Worm (Caenorhabditis elegans): ENCODE results near the gene unc-53.

unc-53 gene

ce11 chrII:11022023-11022422, 67.2 kb downstream of the unc-53 start, which contains the start of gene let-858:
Gene let-858, plus strand, starts transcription at chrII:11022370.
- TF ChIP-seq sptf-1 (tag; optimal IDR thresholded peaks at IDR 0.05), result no peak
- no peak for TF ChIP-seq mef-2 (tag; optimal IDR thresholded peaks at IDR 0.05)
- peak; percentile 41 for TF ChIP-seq lin-15B (tag; optimal IDR thresholded peaks at IDR 0.05)
- TF ChIP-seq ceh-90 (tag; optimal IDR thresholded peaks at IDR 0.05), result no peak
- peak; percentile 61 for TF ChIP-seq nhr-20 (tag; optimal IDR thresholded peaks at IDR 0.05)
- TF ChIP-seq zip-4 (GFP tag; optimal IDR thresholded peaks at IDR 0.05), result no peak
- peak; percentile 56 for TF ChIP-seq mep-1 (tag; optimal IDR thresholded peaks at IDR 0.05)
- no peak for TF ChIP-seq lir-3 (tag; optimal IDR thresholded peaks at IDR 0.05; ENCODE audit: poor library complexity)
- TF ChIP-seq irx-1 (tag; optimal IDR thresholded peaks at IDR 0.05), result peak; percentile 19
- TF ChIP-seq ets-5 (GFP tag; IDR thresholded peaks at IDR 0.05), result no peak
- TF ChIP-seq lin-35 (GFP tag; optimal IDR thresholded peaks at IDR 0.05), result peak; percentile 96 to 98
- peak; percentile 20 for TF ChIP-seq pax-3 (tag; optimal IDR thresholded peaks at IDR 0.05)
- TF ChIP-seq nhr-85 (tag), result peak; percentile 44
- TF ChIP-seq egl-13 (tag; optimal IDR thresholded peaks at IDR 0.05), result no peak
- no peak for TF ChIP-seq snpc-4 (tag; optimal IDR thresholded peaks at IDR 0.05)
- peak; percentile 71 for TF ChIP-seq nhr-71 (tag; optimal IDR thresholded peaks at IDR 0.05)
- TF ChIP-seq aly-2 (tag; optimal IDR thresholded peaks at IDR 0.05), result peak; percentile 36
- peak; percentile 67 for TF ChIP-seq nhr-90 (tag; optimal IDR thresholded peaks at IDR 0.05; ENCODE audit: poor library complexity)
- no peak for TF ChIP-seq fkh-4 (tag; optimal IDR thresholded peaks at IDR 0.05; ENCODE audit: borderline replicate concordance)
- TF ChIP-seq lin-14 (GFP tag; optimal IDR thresholded peaks at IDR 0.05), result peak; percentile 54
- no peak for TF ChIP-seq nhr-84 (tag; optimal IDR thresholded peaks at IDR 0.05)
- no peak for TF ChIP-seq nhr-76 (tag; optimal IDR thresholded peaks at IDR 0.05)
- TF ChIP-seq F16B12.6 (tag; optimal IDR thresholded peaks at IDR 0.05), result peak; percentile 27
- no peak for TF ChIP-seq efl-3 (GFP tag; optimal IDR thresholded peaks at IDR 0.05)
- TF ChIP-seq egl-27 (tag; optimal IDR thresholded peaks at IDR 0.05), result no peak
- TF ChIP-seq grh-1 (GFP tag; IDR thresholded peaks at IDR 0.05), result no peak
- TF ChIP-seq unc-62 (GFP tag; optimal IDR thresholded peaks at IDR 0.05), result no peak
- TF ChIP-seq ceh-63 (GFP tag; optimal IDR thresholded peaks at IDR 0.05), result no peak
- no peak for TF ChIP-seq fkh-8 (tag; optimal IDR thresholded peaks at IDR 0.05)
- peak; percentile 54 for TF ChIP-seq C16A3.4 (tag; optimal IDR thresholded peaks at IDR 0.05)
- TF ChIP-seq nhr-28 (tag; optimal IDR thresholded peaks at IDR 0.05), result no peak
- no peak for TF ChIP-seq ces-1 (GFP tag; optimal IDR thresholded peaks at IDR 0.05)
- peak; percentile 26 for TF ChIP-seq skn-1 (tag; optimal IDR thresholded peaks at IDR 0.05)
- TF ChIP-seq efl-1 (optimal IDR thresholded peaks at IDR 0.05), result peak; percentile 97 to 99
- peak; percentile 98 to 100 for TF ChIP-seq efl-1 (GFP tag; optimal IDR thresholded peaks at IDR 0.05 in 1 of 2)
- TF ChIP-seq C04F5.9 (tag; optimal IDR thresholded peaks at IDR 0.05), result peak; percentile 10
- no peak for TF ChIP-seq Y116A8C.19 (tag; optimal IDR thresholded peaks at IDR 0.05; ENCODE audit: borderline replicate concordance)
- TF ChIP-seq nhr-47 (tag; optimal IDR thresholded peaks at IDR 0.05), result peak; percentile 78
- TF ChIP-seq sup-37 (GFP tag; optimal IDR thresholded peaks at IDR 0.05), result no peak
- no peak for TF ChIP-seq mdl-1 (tag; optimal IDR thresholded peaks at IDR 0.05)
- no peak for TF ChIP-seq mab-9 (GFP tag; IDR thresholded peaks at IDR 0.05)
- TF ChIP-seq unc-86 (tag; optimal IDR thresholded peaks at IDR 0.05), result peak; percentile 44
- peak; percentile 50 for TF ChIP-seq nhr-19 (GFP tag; conservative IDR thresholded peaks at IDR 0.05)
- no peak for TF ChIP-seq nhr-237 (tag; optimal IDR thresholded peaks at IDR 0.05)
- TF ChIP-seq jun-1 (tag; optimal IDR thresholded peaks at IDR 0.05), result peak; percentile 22
- no peak for TF ChIP-seq nhr-11 (tag; optimal IDR thresholded peaks at IDR 0.05)
- no peak for TF ChIP-seq nhr-12 (tag; optimal IDR thresholded peaks at IDR 0.05)
- TF ChIP-seq ceh-8 (GFP tag; optimal IDR thresholded peaks at IDR 0.05), result no peak
- no peak for TF ChIP-seq sox-4 (tag; optimal IDR thresholded peaks at IDR 0.05)
- no peak for TF ChIP-seq aha-1 (tag; optimal IDR thresholded peaks at IDR 0.05)
- TF ChIP-seq ceh-88 (GFP tag; IDR thresholded peaks at IDR 0.05), result no peak
- TF ChIP-seq tlp-1 (tag; optimal IDR thresholded peaks at IDR 0.05), result no peak
- no peak for TF ChIP-seq C34B4.2 (tag; optimal IDR thresholded peaks at IDR 0.05)
- TF ChIP-seq tbx-2 (tag; optimal IDR thresholded peaks at IDR 0.05), result peak; percentile 59
- TF ChIP-seq vab-15 (tag; optimal IDR thresholded peaks at IDR 0.05), result no peak
